Worm (Caenorhabditis elegans) whole organism, young adult: Measurements from ENCODE around the gene aly-1.
A peak's percentile ranks its signal among the peaks of the same experiment; 100 is the strongest.

Experiments
- B0019.2 ChIP-seq: fragments of 200-800 bp; sonication (Bioruptor generic); conservative IDR thresholded peaks from 2 replicates; pipeline ENCODE4 v1.3.6; 2022; ENCODE audit warnings: missing genetic modification reagents, missing genetic modification characterization, missing compliant biosample characterization
- B0336.3 ChIP-seq: fragments of 200-800 bp; sonication (Bioruptor generic); IDR thresholded peaks from 2 replicates; pipeline ENCODE4 v1.3.6; 2022; ENCODE audit warnings: missing genetic modification characterization, missing compliant biosample characterization
- F33H1.4 ChIP-seq: fragments of 200-800 bp; sonication (Bioruptor generic); IDR thresholded peaks from 2 replicates; pipeline ENCODE4 v1.3.6; 2022; ENCODE audit warnings: missing genetic modification reagents, missing genetic modification characterization, missing compliant biosample characterization
- F39B2.1 ChIP-seq: fragments of 200-800 bp; sonication (Bioruptor generic); IDR thresholded peaks from 2 replicates; pipeline ENCODE4 v1.3.6; 2022; ENCODE audit warnings: missing genetic modification reagents, missing genetic modification characterization, missing compliant biosample characterization
- F55B11.4 ChIP-seq: sonication (generic microtip); optimal IDR thresholded peaks from 2 replicates; lab custom pipeline; 2016; ENCODE audit warnings: missing compliant biosample characterization, missing genetic modification characterization, borderline replicate concordance; ENCODE audit not compliant: insufficient read depth
- F57C9.4 ChIP-seq: sonication (generic microtip); optimal IDR thresholded peaks from 2 replicates; lab custom pipeline; 2017; ENCODE audit warnings: mild to moderate bottlenecking, missing genetic modification characterization, missing compliant biosample characterization
- T07F8.4 ChIP-seq: sonication (generic microtip); optimal IDR thresholded peaks from 2 replicates; lab custom pipeline; 2016; ENCODE audit warnings: mild to moderate bottlenecking, missing genetic modification characterization, moderate library complexity, missing compliant biosample characterization
- aptf-2 ChIP-seq: fragments of 200-800 bp; sonication (Bioruptor generic); conservative IDR thresholded peaks from 2 replicates; pipeline ENCODE4 v1.3.6; 2022; ENCODE audit warnings: missing genetic modification reagents, missing genetic modification characterization, missing compliant biosample characterization
- athp-1 ChIP-seq: sonication (generic microtip); optimal IDR thresholded peaks from 2 replicates; lab custom pipeline; 2017; ENCODE audit warnings: mild to moderate bottlenecking, missing genetic modification characterization, missing compliant biosample characterization
- attf-5 ChIP-seq: fragments of 200-800 bp; sonication (Bioruptor generic); optimal IDR thresholded peaks from 2 replicates; lab custom pipeline; 2018; ENCODE audit warnings: mild to moderate bottlenecking, missing genetic modification characterization, missing compliant biosample characterization
- attf-6 ChIP-seq: fragments of 200-800 bp; sonication (Bioruptor generic); IDR thresholded peaks from 2 replicates; pipeline ENCODE4 v1.3.6; 2022; ENCODE audit warnings: missing genetic modification reagents, missing genetic modification characterization, missing compliant biosample characterization
- cebp-2 ChIP-seq: fragments of 200-800 bp; sonication (Bioruptor generic); IDR thresholded peaks from 2 replicates; pipeline ENCODE4 v1.3.6; 2022; ENCODE audit warnings: missing genetic modification characterization, missing compliant biosample characterization
- ceh-100 ChIP-seq: fragments of 200-800 bp; sonication (Bioruptor generic); IDR thresholded peaks from 2 replicates; pipeline ENCODE4 v1.3.6; 2022; ENCODE audit warnings: missing genetic modification reagents, missing genetic modification characterization, missing compliant biosample characterization
- ceh-91 ChIP-seq: fragments of 200-800 bp; sonication (Bioruptor generic); IDR thresholded peaks from 2 replicates; pipeline ENCODE4 v1.3.6; 2022; ENCODE audit warnings: missing genetic modification reagents, missing genetic modification characterization, missing compliant biosample characterization
- dox-1 ChIP-seq: fragments of 200-800 bp; sonication (Bioruptor generic); IDR thresholded peaks from 2 replicates; pipeline ENCODE4 v1.3.6; 2022; ENCODE audit warnings: missing genetic modification reagents, missing genetic modification characterization, missing compliant biosample characterization
- dpff-1 ChIP-seq: sonication (generic microtip); optimal IDR thresholded peaks from 2 replicates; lab custom pipeline; 2017; ENCODE audit warnings: mild to moderate bottlenecking, missing genetic modification characterization, missing compliant biosample characterization
- dpl-1 ChIP-seq: fragments of 150-350 bp; optimal IDR thresholded peaks from 2 replicates; lab custom pipeline; 2014; ENCODE audit warnings: missing biosample characterization, missing genetic modification reagents, missing genetic modification characterization
- efl-1 ChIP-seq: fragments of 150-350 bp; optimal IDR thresholded peaks from 2 replicates; lab custom pipeline; 2014; ENCODE audit warnings: missing biosample characterization, missing genetic modification reagents, missing genetic modification characterization
- egl-18 ChIP-seq: fragments of 200-800 bp; sonication (Bioruptor generic); IDR thresholded peaks from 2 replicates; pipeline ENCODE4 v1.3.6; 2022; ENCODE audit warnings: missing genetic modification reagents, missing genetic modification characterization, missing compliant biosample characterization
- ets-4 ChIP-seq: fragments of 200-800 bp; sonication (Bioruptor generic); optimal IDR thresholded peaks from 2 replicates; lab custom pipeline; 2018; ENCODE audit warnings: mild to moderate bottlenecking, missing genetic modification characterization, missing compliant biosample characterization
- hmg-1.2 ChIP-seq: fragments of 200-800 bp; sonication (Bioruptor generic); IDR thresholded peaks from 2 replicates; pipeline ENCODE4 v1.3.6; 2022; ENCODE audit warnings: missing genetic modification reagents, missing genetic modification characterization, missing compliant biosample characterization
- hsf-1 ChIP-seq: fragments of 200-800 bp; sonication (Bioruptor generic); IDR thresholded peaks from 2 replicates; pipeline ENCODE4 v1.3.6; 2022; ENCODE audit warnings: missing genetic modification reagents, missing genetic modification characterization, missing compliant biosample characterization
- let-526 ChIP-seq: fragments of 200-800 bp; sonication (Bioruptor generic); IDR thresholded peaks from 2 replicates; pipeline ENCODE4 v1.3.6; 2022; ENCODE audit warnings: missing genetic modification reagents, missing genetic modification characterization, missing compliant biosample characterization
- let-607 ChIP-seq, 2 experiments: fragments of 200-800 bp in 1 of 2; sonication (Bioruptor generic) in 1 of 2; sonication (generic microtip) in 1 of 2; optimal IDR thresholded peaks; 2 replicates each; lab custom pipeline; 2016 to 2018; ENCODE audit warnings: mild to moderate bottlenecking in 2 of 2, missing compliant biosample characterization in 2 of 2, missing genetic modification characterization in 2 of 2, moderate library complexity in 2 of 2, missing genotype in 1 of 2
- lin-40 ChIP-seq: sonication (generic microtip); optimal IDR thresholded peaks from 2 replicates; lab custom pipeline; 2016; ENCODE audit warnings: missing genetic modification characterization, mild to moderate bottlenecking, missing compliant biosample characterization, missing genotype, missing genetic modification reagents
- madf-6 ChIP-seq: fragments of 200-800 bp; sonication (Bioruptor generic); IDR thresholded peaks from 2 replicates; pipeline ENCODE4 v1.3.6; 2022; ENCODE audit warnings: missing genetic modification reagents, missing genetic modification characterization, missing compliant biosample characterization
- mcd-1 ChIP-seq: fragments of 200-800 bp; sonication (Bioruptor generic); IDR thresholded peaks from 2 replicates; pipeline ENCODE4 v1.3.6; 2022; ENCODE audit warnings: missing genetic modification reagents, missing genetic modification characterization, missing compliant biosample characterization
- nhr-27 ChIP-seq: fragments of 200-800 bp; sonication (Bioruptor generic); optimal IDR thresholded peaks from 2 replicates; lab custom pipeline; 2018; ENCODE audit warnings: mild to moderate bottlenecking, missing genetic modification characterization, moderate library complexity, missing compliant biosample characterization
- nhr-80 ChIP-seq: sonication (generic microtip); optimal IDR thresholded peaks from 2 replicates; lab custom pipeline; 2016; ENCODE audit warnings: missing genetic modification characterization, missing compliant biosample characterization
- pbrm-1 ChIP-seq: fragments of 200-800 bp; sonication (Bioruptor generic); IDR thresholded peaks from 2 replicates; pipeline ENCODE4 v1.3.6; 2022; ENCODE audit warnings: missing genetic modification reagents, missing genetic modification characterization, missing compliant biosample characterization
- rcor-1 ChIP-seq: fragments of 200-800 bp; sonication (Bioruptor generic); IDR thresholded peaks from 2 replicates; pipeline ENCODE4 v1.3.6; 2022; ENCODE audit warnings: missing genetic modification reagents, missing genetic modification characterization, missing compliant biosample characterization
- rpc-1 ChIP-seq, 2 experiments: fragments of 150-350 bp in 1 of 2; sonication (generic microtip) in 1 of 2; optimal IDR thresholded peaks; 2 replicates each; lab custom pipeline; 2014 to 2018; ENCODE audit warnings: missing biosample characterization in 1 of 2, missing genetic modification characterization in 1 of 2, missing genetic modification reagents in 1 of 2, missing genotype in 1 of 2
- sdz-38 ChIP-seq: sonication (generic microtip); optimal IDR thresholded peaks from 2 replicates; lab custom pipeline; 2016; ENCODE audit warnings: missing genotype, missing genetic modification characterization, missing compliant biosample characterization
- sea-2 ChIP-seq: fragments of 200-800 bp; sonication (Bioruptor generic); IDR thresholded peaks from 2 replicates; pipeline ENCODE4 v1.3.6; 2022; ENCODE audit warnings: missing genetic modification characterization, missing compliant biosample characterization
- snpc-1.1 ChIP-seq: sonication (generic microtip); optimal IDR thresholded peaks from 2 replicates; lab custom pipeline; 2017; ENCODE audit warnings: missing genetic modification characterization, mild to moderate bottlenecking, missing compliant biosample characterization, antibody characterized with exemption, moderate library complexity, missing genotype, missing genetic modification reagents; ENCODE audit not compliant: insufficient read depth
- somi-1 ChIP-seq: fragments of 200-800 bp; sonication (Bioruptor generic); optimal IDR thresholded peaks from 2 replicates; lab custom pipeline; 2018; ENCODE audit warnings: mild to moderate bottlenecking, missing genetic modification characterization, missing compliant biosample characterization
- sptf-2 ChIP-seq: fragments of 200-800 bp; sonication (Bioruptor generic); optimal IDR thresholded peaks from 2 replicates; lab custom pipeline; 2018; ENCODE audit warnings: mild to moderate bottlenecking, missing genetic modification characterization, missing compliant biosample characterization
- tlf-1 ChIP-seq: fragments of 200-800 bp; sonication (Bioruptor generic); optimal IDR thresholded peaks from 2 replicates; lab custom pipeline; 2018; ENCODE audit warnings: mild to moderate bottlenecking, missing genetic modification characterization, missing compliant biosample characterization
- ztf-25 ChIP-seq: fragments of 200-800 bp; sonication (Bioruptor generic); IDR thresholded peaks from 2 replicates; pipeline ENCODE4 v1.3.6; 2022; ENCODE audit warnings: missing genetic modification reagents, missing genetic modification characterization, missing compliant biosample characterization
- ztf-26 ChIP-seq: sonication (generic microtip); optimal IDR thresholded peaks from 2 replicates; lab custom pipeline; 2017; ENCODE audit warnings: missing genetic modification characterization, missing compliant biosample characterization
- ztf-3 ChIP-seq: fragments of 200-800 bp; sonication (Bioruptor generic); optimal IDR thresholded peaks from 2 replicates; lab custom pipeline; 2018; ENCODE audit warnings: mild to moderate bottlenecking, missing genetic modification characterization, missing compliant biosample characterization

The aly-1 gene

ce11 chrIV:9118348-9118747, 9.6 kb downstream of the aly-1 start:
- TF ChIP-seq dox-1 (GFP tag; lab: Robert Waterston, UW) (no peak), somi-1 (GFP tag; lab: Kevin White, UChicago) (no peak), F55B11.4 (no peak), dpl-1 (GFP tag; lab: Kevin White, UChicago) (no peak), sptf-2 (GFP tag; lab: Kevin White, UChicago) (no peak), let-526 (GFP tag; lab: Robert Waterston, UW) (peak; percentile 12; the same call in 1 of the 2 replicates), rpc-1 (optimal IDR thresholded peaks at IDR 0.05; lab: Kevin White, UChicago) (no peak), rpc-1 (tag; optimal IDR thresholded peaks at IDR 0.05; lab: Kevin White, UChicago) (no peak), aptf-2 (GFP tag; lab: Robert Waterston, UW) (no peak), B0336.3 (GFP tag; lab: Robert Waterston, UW) (no peak), efl-1 (GFP tag; lab: Kevin White, UChicago) (no peak), attf-5 (GFP tag; lab: Kevin White, UChicago) (peak; percentile 25), nhr-80 (tag; lab: Kevin White, UChicago) (peak; percentile 85), cebp-2 (GFP tag; lab: Robert Waterston, UW) (0 out of 2 replicates have a peak, but pooled peaks have one; percentile 69), let-607 (tag; optimal IDR thresholded peaks at IDR 0.05; lab: Kevin White, UChicago) (peak; percentile 41 to 86)

- no peak for TF ChIP-seq ztf-25 (GFP tag; lab: Robert Waterston, UW)
- no peak for TF ChIP-seq ceh-100 (GFP tag; lab: Robert Waterston, UW)
- TF ChIP-seq, all 124 proteins: peak for 0
These were observed 10.1 kb downstream of the aly-1 start, which contains the start of gene nrfl-1 for ce11 chrIV:9118792-9119191. Gene nrfl-1 (plus strand): TSS chrIV:9119092.

- no peak for TF ChIP-seq ztf-26
These were observed 11.5 kb downstream of the aly-1 start for ce11 chrIV:9120220-9120619.

- TF ChIP-seq ceh-91 (GFP tag; lab: Robert Waterston, UW), result no peak
- TF ChIP-seq B0019.2 (GFP tag; lab: Robert Waterston, UW), result no peak
- TF ChIP-seq attf-5 (GFP tag; lab: Kevin White, UChicago), result peak; percentile 8
- peak; percentile 50; the same call in 1 of the 2 replicates for TF ChIP-seq hmg-1.2 (GFP tag; lab: Robert Waterston, UW)
- no peak for TF ChIP-seq F39B2.1
- TF ChIP-seq T07F8.4 (tag; lab: Kevin White, UChicago), result no peak
- TF ChIP-seq F55B11.4, result no peak
- TF ChIP-seq mcd-1 (GFP tag; lab: Robert Waterston, UW), result 0 out of 2 replicates have a peak, but pooled peaks have one; percentile 20
- no peak for TF ChIP-seq sptf-2 (GFP tag; lab: Kevin White, UChicago)
- TF ChIP-seq lin-40 (tag; lab: Kevin White, UChicago), result peak; percentile 16
- no peak for TF ChIP-seq hsf-1 (GFP tag; lab: Robert Waterston, UW)
- TF ChIP-seq, all 124 proteins: peak for 4
These were observed 12.8 kb downstream of the aly-1 start for ce11 chrIV:9121545-9121944.

ce11 chrIV:9130605-9131004, 21.9 kb downstream of the aly-1 start:
- peak; percentile 94 for TF ChIP-seq attf-6 (GFP tag; lab: Robert Waterston, UW)
- no peak for TF ChIP-seq sea-2 (GFP tag; lab: Robert Waterston, UW)
- TF ChIP-seq hmg-1.2 (GFP tag; lab: Robert Waterston, UW), result peak; percentile 52; the same call in 1 of the 2 replicates
- no peak for TF ChIP-seq F57C9.4 (tag; lab: Kevin White, UChicago)
- peak; percentile 69 for TF ChIP-seq madf-6 (GFP tag; lab: Robert Waterston, UW)
- peak; percentile 46; the same call in 1 of the 2 replicates for TF ChIP-seq rcor-1
- TF ChIP-seq F33H1.4, result no peak
- TF ChIP-seq egl-18 (GFP tag; lab: Robert Waterston, UW), result no peak
- TF ChIP-seq tlf-1 (GFP tag; lab: Kevin White, UChicago), result no peak
- TF ChIP-seq ztf-3, result no peak
- TF ChIP-seq dpff-1 (tag; lab: Kevin White, UChicago), result no peak
- peak; percentile 61; the same call in 1 of the 2 replicates for TF ChIP-seq pbrm-1 (GFP tag; lab: Robert Waterston, UW)
- TF ChIP-seq nhr-27 (tag; lab: Kevin White, UChicago), result no peak
- peak; percentile 88 for TF ChIP-seq snpc-1.1 (tag; lab: Kevin White, UChicago)
- TF ChIP-seq athp-1, result no peak
- TF ChIP-seq sdz-38 (tag; lab: Kevin White, UChicago), result no peak
- TF ChIP-seq mcd-1 (GFP tag; lab: Robert Waterston, UW), result no peak
- no peak; the same call in 1 of the 2 replicates for TF ChIP-seq B0336.3 (GFP tag; lab: Robert Waterston, UW)
- no peak for TF ChIP-seq ets-4 (GFP tag; lab: Kevin White, UChicago)
